Fruit fly (Drosophila melanogaster): ENCODE measurements around the gene CG7655.
A peak's percentile ranks its signal among the peaks of the same experiment; 100 is the strongest.

CG7655 gene

DNA sequence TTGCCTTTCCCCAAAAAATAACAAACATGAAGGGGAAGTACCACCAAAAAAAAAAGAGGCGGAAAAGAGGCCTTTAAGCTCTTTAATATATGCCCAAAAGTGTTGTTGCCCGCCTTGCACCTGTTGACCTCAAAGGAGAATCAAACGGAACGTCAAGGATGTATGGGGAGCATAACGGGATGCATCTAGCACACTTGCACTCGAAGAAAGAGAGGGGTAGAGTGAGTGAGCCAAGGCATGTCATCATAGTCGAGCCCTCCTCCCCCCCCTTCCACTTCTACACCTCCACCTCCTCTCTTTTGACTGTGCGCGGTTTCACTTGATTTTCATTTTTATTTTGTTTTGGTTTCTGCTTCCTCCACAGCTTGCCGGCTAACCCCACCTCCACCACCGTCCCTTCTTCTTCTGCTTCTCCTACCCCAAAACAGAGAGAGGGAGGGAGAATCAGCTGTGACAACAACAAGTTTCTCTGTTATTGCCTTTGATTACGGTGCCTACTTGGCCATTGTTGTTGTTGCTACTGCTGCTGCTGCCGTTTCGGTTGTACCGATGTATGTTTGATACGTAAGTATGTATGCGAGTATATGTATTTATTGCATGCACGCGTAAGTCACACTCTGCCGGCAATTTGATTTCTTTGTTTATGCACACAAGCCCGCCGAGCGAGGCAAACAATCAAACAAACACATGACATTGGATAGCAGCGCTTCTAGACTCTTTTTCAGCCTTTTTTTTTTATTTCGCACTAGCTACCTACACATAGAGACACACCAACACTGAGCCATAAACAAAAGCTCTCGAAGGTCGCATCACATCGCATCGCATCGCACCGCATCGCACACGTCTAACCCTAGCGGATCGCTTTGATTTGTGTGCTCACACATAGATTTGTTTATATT is 30.4 kb downstream of the CG7655 start (continued):
- TF ChIP-seq nom (GFP tag; optimal IDR thresholded peaks at IDR 0.05) = peak; percentile 48
- TF ChIP-seq sens (GFP tag) = peak; percentile 62
- no peak for TF ChIP-seq CG9437 (GFP tag; optimal IDR thresholded peaks at IDR 0.05)
- no peak for TF ChIP-seq CG6765 (GFP tag; optimal IDR thresholded peaks at IDR 0.05)
- TF ChIP-seq lov (optimal IDR thresholded peaks at IDR 0.05) = no peak
- no peak for TF ChIP-seq lov (GFP tag; IDR thresholded peaks at IDR 0.05)
- peak; percentile 9 for TF ChIP-seq YL-1 (GFP tag; optimal IDR thresholded peaks at IDR 0.05)
- no peak for TF ChIP-seq CG15696 (tag; optimal IDR thresholded peaks at IDR 0.05)
- TF ChIP-seq Neu2 (GFP tag; optimal IDR thresholded peaks at IDR 0.05; ENCODE audit: borderline replicate concordance) = no peak
- TF ChIP-seq CG9727 (GFP tag; optimal IDR thresholded peaks at IDR 0.05) = peak; percentile 9
- no peak for TF ChIP-seq CG4404 (GFP tag; IDR thresholded peaks at IDR 0.05)
- no peak for TF ChIP-seq CG4730 (GFP tag; IDR thresholded peaks at IDR 0.05)
- TF ChIP-seq CG13123 (GFP tag; optimal IDR thresholded peaks at IDR 0.05) = no peak
- no peak for TF ChIP-seq CG7839 (tag; optimal IDR thresholded peaks at IDR 0.05)
- TF ChIP-seq rib (GFP tag; IDR thresholded peaks at IDR 0.05) = no peak
- TF ChIP-seq CHES-1-like (GFP tag; optimal IDR thresholded peaks at IDR 0.05) = no peak
- TF ChIP-seq bigmax (GFP tag; optimal IDR thresholded peaks at IDR 0.05) = peak; percentile 11
- no peak for TF ChIP-seq CG31224 (GFP tag; IDR thresholded peaks at IDR 0.05)
- no peak for TF ChIP-seq Sin3A (optimal IDR thresholded peaks at IDR 0.05)
- no peak for TF ChIP-seq CG13424 (tag; optimal IDR thresholded peaks at IDR 0.05)
- TF ChIP-seq CG14667 (GFP tag; IDR thresholded peaks at IDR 0.05) = no peak
- no peak for TF ChIP-seq Fer2 (tag; optimal IDR thresholded peaks at IDR 0.05)
- TF ChIP-seq psq (GFP tag; optimal IDR thresholded peaks at IDR 0.05) = peak; percentile 75
- no peak for TF ChIP-seq CG15601 (tag; optimal IDR thresholded peaks at IDR 0.05)
- no peak for TF ChIP-seq sr (GFP tag; IDR thresholded peaks at IDR 0.05)
- peak; percentile 73; the same call in 2 of the 3 replicates for TF ChIP-seq z (GFP tag; IDR thresholded peaks at IDR 0.05)
- no peak for TF ChIP-seq danr (GFP tag; IDR thresholded peaks at IDR 0.05)
- no peak for TF ChIP-seq dm (GFP tag; optimal IDR thresholded peaks at IDR 0.05)
- no peak for TF ChIP-seq NC2α (GFP tag; optimal IDR thresholded peaks at IDR 0.05)
- peak in 1 of 3 experiments; percentile 16 for TF ChIP-seq Stat92E (GFP tag; optimal IDR thresholded peaks at IDR 0.05)
- TF ChIP-seq CG10209 (GFP tag; optimal IDR thresholded peaks at IDR 0.05) = no peak
- no peak for TF ChIP-seq HLH4C (GFP tag; IDR thresholded peaks at IDR 0.05; ENCODE audit: partially characterized antibody)
- peak; percentile 52 for TF ChIP-seq Kr (GFP tag; optimal IDR thresholded peaks at IDR 0.05)
- no peak for TF ChIP-seq CG17186 (GFP tag; optimal IDR thresholded peaks at IDR 0.05)
- TF ChIP-seq Dll (GFP tag; IDR thresholded peaks at IDR 0.05; ENCODE audit: partially characterized antibody) = no peak
- TF ChIP-seq kni (GFP tag; optimal IDR thresholded peaks at IDR 0.05) = peak; percentile 55
- 0 out of 3 replicates have a peak, but pooled peaks have one; percentile 18 for TF ChIP-seq Opbp (GFP tag; IDR thresholded peaks at IDR 0.05; ENCODE audit: partially characterized antibody)
- TF ChIP-seq MBD-R2 (GFP tag; IDR thresholded peaks at IDR 0.05) = no peak
- TF ChIP-seq Sox100B (GFP tag; optimal IDR thresholded peaks at IDR 0.05) = no peak
- no peak for TF ChIP-seq CG13624 (GFP tag; optimal IDR thresholded peaks at IDR 0.05)
- no peak for TF ChIP-seq Dref (GFP tag; IDR thresholded peaks at IDR 0.05)
- no peak for TF ChIP-seq gro (GFP tag; optimal IDR thresholded peaks at IDR 0.05)
- 0 out of 2 replicates have a peak, but pooled peaks have one; percentile 7 for TF ChIP-seq CG32767 (GFP tag; IDR thresholded peaks at IDR 0.05)
- TF ChIP-seq Mrtf (GFP tag; IDR thresholded peaks at IDR 0.05) = no peak
- no peak for TF ChIP-seq CG17359 (tag; optimal IDR thresholded peaks at IDR 0.05)
- no peak for TF ChIP-seq lmd (GFP tag; IDR thresholded peaks at IDR 0.05)
- peak; percentile 13; the same call in 1 of the 2 replicates for TF ChIP-seq sim (GFP tag; IDR thresholded peaks at IDR 0.05)
- no peak for TF ChIP-seq fd102C (GFP tag; optimal IDR thresholded peaks at IDR 0.05)
- no peak for TF ChIP-seq CG18262 (tag; optimal IDR thresholded peaks at IDR 0.05)
